Fruit fly (Drosophila melanogaster) whole organism: ENCODE measurements around the gene CG18258.

ENCODE experiments used
- CG8478 ChIP-seq: fragments of >200 bp; optimal IDR thresholded peaks from 2 replicates; lab custom pipeline; 2018; ENCODE audit warnings: inconsistent platforms
- Dll ChIP-seq: fragments of >200 bp; optimal IDR thresholded peaks from 2 replicates; lab custom pipeline; 2017
- EcR ChIP-seq, 2 experiments: fragments of >200 bp; optimal IDR thresholded peaks; 2 replicates each; lab custom pipeline; 2017; ENCODE audit warnings: missing biosample characterization in 2 of 2, missing genetic modification characterization in 2 of 2, missing genetic modification reagents in 2 of 2
- pan ChIP-seq: fragments of >200 bp; optimal IDR thresholded peaks from 2 replicates; lab custom pipeline; 2017
- psq ChIP-seq: fragments of >200 bp; optimal IDR thresholded peaks from 2 replicates; lab custom pipeline; 2017
- usp ChIP-seq: fragments of >200 bp; optimal IDR thresholded peaks from 2 replicates; lab custom pipeline; 2017; ENCODE audit warnings: missing biosample characterization, missing genetic modification characterization, mixed read lengths

The CG18258 gene

dm6 chrX:17246916-17247315 is 34.8 kb downstream of the CG18258 start, which contains the start of gene CG42854:
Gene CG42854 (minus strand): TSS chrX:17247016.
- TF ChIP-seq CG8478 (lab: Kevin White, UChicago) = no peak
- TF ChIP-seq usp = no peak

- TF ChIP-seq psq (no peak), pan (no peak), usp (no peak), Dll (lab: Kevin White, UChicago) (no peak)
Measured at dm6 chrX:17249326-17249725, 37.2 kb downstream of the CG18258 start, which contains the start of gene CG8675. Gene CG8675 (minus strand): TSS chrX:17249502.

- no peak for TF ChIP-seq CG8478 (lab: Kevin White, UChicago)
- TF ChIP-seq EcR (GFP tag; optimal IDR thresholded peaks at IDR 0.05; lab: Kevin White, UChicago) = no peak
- no peak for TF ChIP-seq usp
- TF ChIP-seq psq = no peak
- no peak for TF ChIP-seq Dll (lab: Kevin White, UChicago)
- no peak for TF ChIP-seq pan
Measured at dm6 chrX:17254094-17254493, 42.0 kb downstream of the CG18258 start.

dm6 chrX:17255677-17256076 is 43.6 kb downstream of the CG18258 start:
- TF ChIP-seq Dll (lab: Kevin White, UChicago) = no peak
- TF ChIP-seq EcR (GFP tag; optimal IDR thresholded peaks at IDR 0.05; lab: Kevin White, UChicago) = no peak
- TF ChIP-seq CG8478 (lab: Kevin White, UChicago) = no peak
- no peak for TF ChIP-seq psq
- TF ChIP-seq pan = no peak
- TF ChIP-seq usp = no peak

- no peak for TF ChIP-seq usp
- TF ChIP-seq Dll (lab: Kevin White, UChicago) = no peak
- no peak for TF ChIP-seq EcR (GFP tag; optimal IDR thresholded peaks at IDR 0.05; lab: Kevin White, UChicago)
- no peak for TF ChIP-seq psq
- TF ChIP-seq CG8478 (lab: Kevin White, UChicago) = no peak
- no peak for TF ChIP-seq pan
Measured at dm6 chrX:17262049-17262448, 49.9 kb downstream of the CG18258 start.
